Fruit fly (Drosophila melanogaster) whole organism, embryonic: Measurements from ENCODE around the gene ZnT35C.
A peak's percentile ranks its signal among the peaks of the same experiment; 100 is the strongest.

Experiments
- Blimp-1 ChIP-seq: fragments of 200-800 bp; sonication (Bioruptor generic); optimal IDR thresholded peaks from 3 replicates; lab custom pipeline; 2018; ENCODE audit warnings: missing biosample characterization, missing genetic modification characterization, mild to moderate bottlenecking, moderate library complexity, missing genetic modification reagents
- CG10959 ChIP-seq: fragments of 200-800 bp; sonication (Bioruptor generic); IDR thresholded peaks from 2 replicates; pipeline ENCODE4 v1.3.6; 2022; ENCODE audit warnings: missing biosample characterization, missing genetic modification characterization
- CG11247 ChIP-seq: fragments of 200-800 bp; sonication (Bioruptor generic); IDR thresholded peaks from 2 replicates; pipeline ENCODE4 v1.3.6; 2022; ENCODE audit warnings: missing biosample characterization, missing genetic modification characterization
- CG12155 ChIP-seq: fragments of 200-800 bp; sonication (Bioruptor generic); optimal IDR thresholded peaks from 3 replicates; lab custom pipeline; 2016; ENCODE audit warnings: missing biosample characterization, missing genetic modification characterization
- CG12299 ChIP-seq: fragments of 200-800 bp; sonication (Bioruptor generic); optimal IDR thresholded peaks from 2 replicates; lab custom pipeline; 2018; ENCODE audit warnings: missing biosample characterization, mild to moderate bottlenecking, missing genetic modification characterization
- CG15073 ChIP-seq: fragments of 200-800 bp; sonication (Bioruptor generic); optimal IDR thresholded peaks from 2 replicates; lab custom pipeline; 2016; ENCODE audit warnings: missing biosample characterization, missing genetic modification characterization
- CG16815 ChIP-seq: fragments of 200-800 bp; sonication (Bioruptor generic); optimal IDR thresholded peaks from 3 replicates; lab custom pipeline; 2017; ENCODE audit warnings: missing biosample characterization, mild to moderate bottlenecking, missing genetic modification characterization
- CG17328 ChIP-seq: fragments of 200-800 bp; sonication (Bioruptor generic); IDR thresholded peaks from 2 replicates; pipeline ENCODE4 v1.3.6; 2022; ENCODE audit warnings: missing biosample characterization, missing genetic modification characterization
- CG1792 ChIP-seq: fragments of 200-800 bp; sonication (Bioruptor generic); optimal IDR thresholded peaks from 2 replicates; lab custom pipeline; 2016; ENCODE audit warnings: missing biosample characterization, missing genetic modification characterization
- CG4404 ChIP-seq: fragments of 200-800 bp; sonication (Bioruptor generic); IDR thresholded peaks from 2 replicates; pipeline ENCODE4 v1.3.6; 2022; ENCODE audit warnings: missing biosample characterization, missing genetic modification characterization
- CG6689 ChIP-seq: fragments of 200-800 bp; sonication (Bioruptor generic); IDR thresholded peaks from 2 replicates; pipeline ENCODE4 v1.3.6; 2022; ENCODE audit warnings: missing biosample characterization, missing genetic modification characterization
- CG7271 ChIP-seq: fragments of 200-800 bp; sonication (Bioruptor generic); optimal IDR thresholded peaks from 2 replicates; lab custom pipeline; 2018; ENCODE audit warnings: missing biosample characterization, mild to moderate bottlenecking, missing genetic modification characterization, moderate library complexity
- CG8359 ChIP-seq: fragments of 200-800 bp; sonication (Bioruptor generic); optimal IDR thresholded peaks from 2 replicates; lab custom pipeline; 2017; ENCODE audit warnings: missing biosample characterization, mild to moderate bottlenecking, missing genetic modification characterization, borderline replicate concordance
- CG8924 ChIP-seq: fragments of 200-800 bp; optimal IDR thresholded peaks from 3 replicates; lab custom pipeline; 2019; ENCODE audit warnings: missing biosample characterization, mild to moderate bottlenecking, missing genetic modification characterization, moderate library complexity
- CG9609 ChIP-seq: fragments of 200-800 bp; sonication (Bioruptor generic); optimal IDR thresholded peaks from 3 replicates; lab custom pipeline; 2016; ENCODE audit warnings: missing biosample characterization, missing genetic modification characterization
- CG9727 ChIP-seq: fragments of 200-800 bp; sonication (Bioruptor generic); optimal IDR thresholded peaks from 3 replicates; lab custom pipeline; 2017; ENCODE audit warnings: missing biosample characterization, mild to moderate bottlenecking, missing genetic modification characterization
- Dbx ChIP-seq: fragments of 200-800 bp; sonication (Bioruptor generic); IDR thresholded peaks from 3 replicates; pipeline ENCODE4 v1.3.6; 2022; ENCODE audit warnings: missing biosample characterization, missing genetic modification characterization
- Drgx ChIP-seq: fragments of 200-800 bp; sonication (Bioruptor generic); IDR thresholded peaks from 2 replicates; pipeline ENCODE4 v1.3.6; 2022; ENCODE audit warnings: missing biosample characterization, missing genetic modification characterization
- E2f2 ChIP-seq: fragments of 200-800 bp; sonication (Bioruptor generic); IDR thresholded peaks from 2 replicates; pipeline ENCODE4 v1.3.6; 2022; ENCODE audit warnings: missing biosample characterization, missing genetic modification characterization
- Fer1 ChIP-seq: fragments of 200-800 bp; sonication (Bioruptor generic); optimal IDR thresholded peaks from 2 replicates; lab custom pipeline; 2017; ENCODE audit warnings: missing biosample characterization, mild to moderate bottlenecking, missing genetic modification characterization
- Gsc ChIP-seq: fragments of 200-800 bp; sonication (Bioruptor generic); IDR thresholded peaks from 2 replicates; pipeline ENCODE4 v1.3.6; 2022; ENCODE audit warnings: missing biosample characterization, missing genetic modification characterization
- Hr78 ChIP-seq, 2 experiments: fragments of 200-800 bp in 1 of 2; fragments of >200 bp in 1 of 2; sonication (Bioruptor generic) in 1 of 2; optimal IDR thresholded peaks; 2 replicates each; lab custom pipeline; 2017 to 2019; ENCODE audit warnings: missing biosample characterization in 2 of 2, missing genetic modification characterization in 2 of 2, mild to moderate bottlenecking in 1 of 2, moderate library complexity in 1 of 2
- Jarid2 ChIP-seq: fragments of 200-800 bp; sonication (Bioruptor generic); optimal IDR thresholded peaks from 3 replicates; lab custom pipeline; 2017; ENCODE audit warnings: mild to moderate bottlenecking, missing biosample characterization, missing genetic modification reagents, missing genetic modification characterization
- Poxn ChIP-seq: fragments of 200-800 bp; sonication (Bioruptor generic); IDR thresholded peaks from 2 replicates; pipeline ENCODE4 v1.3.6; 2022; ENCODE audit warnings: missing biosample characterization, missing genetic modification characterization
- Side ChIP-seq: fragments of 200-800 bp; sonication (Bioruptor generic); optimal IDR thresholded peaks from 2 replicates; lab custom pipeline; 2016; ENCODE audit warnings: missing biosample characterization, missing genetic modification characterization
- Sin3A ChIP-seq: fragments of >200 bp; optimal IDR thresholded peaks from 2 replicates; lab custom pipeline; 2018
- Sox102F ChIP-seq: fragments of 200-800 bp; sonication (Bioruptor generic); optimal IDR thresholded peaks from 2 replicates; lab custom pipeline; 2018; ENCODE audit warnings: missing biosample characterization, mild to moderate bottlenecking, missing genetic modification characterization, moderate library complexity
- Xrp1 ChIP-seq: fragments of 200-800 bp; sonication (Bioruptor generic); IDR thresholded peaks from 2 replicates; pipeline ENCODE4 v1.3.6; 2022; ENCODE audit warnings: missing biosample characterization, missing genetic modification characterization
- ase ChIP-seq: fragments of 200-800 bp; sonication (Bioruptor generic); IDR thresholded peaks from 3 replicates; pipeline ENCODE4 v1.3.6; 2022; ENCODE audit warnings: missing biosample characterization, missing genetic modification characterization
- bab2 ChIP-seq: fragments of 200-800 bp; sonication (Bioruptor generic); optimal IDR thresholded peaks from 2 replicates; lab custom pipeline; 2016; ENCODE audit warnings: missing biosample characterization, missing genetic modification characterization
- bsh ChIP-seq, 2 experiments: fragments of 200-800 bp; sonication (Bioruptor generic); optimal IDR thresholded peaks; 2 replicates each; lab custom pipeline; 2017 to 2018; ENCODE audit warnings: mild to moderate bottlenecking in 2 of 2, missing biosample characterization in 2 of 2, missing genetic modification characterization in 2 of 2, moderate library complexity in 1 of 2
- cas ChIP-seq: fragments of 200-800 bp; sonication (Bioruptor generic); IDR thresholded peaks from 2 replicates; pipeline ENCODE4 v1.3.6; 2022; ENCODE audit warnings: missing biosample characterization, missing genetic modification characterization
- cato ChIP-seq: fragments of 200-800 bp; sonication (Bioruptor generic); optimal IDR thresholded peaks from 2 replicates; lab custom pipeline; 2016; ENCODE audit warnings: missing biosample characterization, missing genetic modification characterization, borderline replicate concordance
- cg ChIP-seq: fragments of 200-800 bp; sonication (Bioruptor generic); optimal IDR thresholded peaks from 3 replicates; lab custom pipeline; 2019; ENCODE audit warnings: missing biosample characterization, mild to moderate bottlenecking, missing genetic modification characterization, moderate library complexity
- chn ChIP-seq: fragments of 200-800 bp; sonication (Bioruptor generic); optimal IDR thresholded peaks from 2 replicates; lab custom pipeline; 2016; ENCODE audit warnings: missing biosample characterization, missing genetic modification characterization
- croc ChIP-seq: fragments of 200-800 bp; sonication (Bioruptor generic); conservative IDR thresholded peaks from 3 replicates; pipeline ENCODE4 v1.3.6; 2022; ENCODE audit warnings: missing biosample characterization, missing genetic modification characterization
- emc ChIP-seq: fragments of 200-800 bp; sonication (Bioruptor generic); optimal IDR thresholded peaks from 2 replicates; lab custom pipeline; 2016; ENCODE audit warnings: missing biosample characterization, missing genetic modification characterization
- gem ChIP-seq: fragments of 200-800 bp; sonication (Bioruptor generic); optimal IDR thresholded peaks from 2 replicates; lab custom pipeline; 2019; ENCODE audit warnings: missing biosample characterization, mild to moderate bottlenecking, missing genetic modification characterization, moderate library complexity
- gfzf ChIP-seq: fragments of 200-800 bp; sonication (Bioruptor generic); optimal IDR thresholded peaks from 2 replicates; lab custom pipeline; 2016; ENCODE audit warnings: missing biosample characterization, mild to moderate bottlenecking, missing genetic modification characterization, moderate library complexity
- kah ChIP-seq: fragments of 200-800 bp; sonication (Bioruptor generic); optimal IDR thresholded peaks from 2 replicates; lab custom pipeline; 2018; ENCODE audit warnings: missing biosample characterization, mild to moderate bottlenecking, missing genetic modification characterization
- knrl ChIP-seq: fragments of 200-800 bp; sonication (Bioruptor generic); IDR thresholded peaks from 3 replicates; pipeline ENCODE4 v1.3.6; 2022; ENCODE audit warnings: missing biosample characterization, missing genetic modification characterization; ENCODE audit not compliant: partially characterized antibody
- mld ChIP-seq: fragments of 200-800 bp; sonication (Bioruptor generic); IDR thresholded peaks from 3 replicates; pipeline ENCODE4 v1.3.6; 2022; ENCODE audit warnings: missing biosample characterization, missing genetic modification characterization; ENCODE audit not compliant: partially characterized antibody
- nerfin-2 ChIP-seq: fragments of 200-800 bp; sonication (Bioruptor generic); IDR thresholded peaks from 2 replicates; pipeline ENCODE4 v1.3.6; 2022; ENCODE audit warnings: missing biosample characterization, missing genetic modification characterization; ENCODE audit not compliant: partially characterized antibody
- nmo ChIP-seq: fragments of 200-800 bp; sonication (Bioruptor generic); optimal IDR thresholded peaks from 2 replicates; lab custom pipeline; 2018; ENCODE audit warnings: missing biosample characterization, mild to moderate bottlenecking, missing genetic modification characterization, moderate library complexity
- prd ChIP-seq, 3 experiments: fragments of >200 bp in 2 of 3; fragments of 200-800 bp in 1 of 3; sonication (Bioruptor generic) in 1 of 3; optimal IDR thresholded peaks in 2 of 3; IDR thresholded peaks in 1 of 3; 2 replicates in 2 of 3; 3 replicates in 1 of 3; pipeline versions ENCODE4 v1.3.6 to Lab custom; 2017 to 2022; ENCODE audit warnings: missing biosample characterization in 1 of 3, missing genetic modification characterization in 1 of 3
- pum ChIP-seq: fragments of 200-800 bp; sonication (Bioruptor generic); optimal IDR thresholded peaks from 2 replicates; lab custom pipeline; 2016; ENCODE audit warnings: missing biosample characterization, missing genetic modification characterization
- schlank ChIP-seq: fragments of 200-800 bp; sonication (Bioruptor generic); optimal IDR thresholded peaks from 2 replicates; lab custom pipeline; 2018; ENCODE audit warnings: missing biosample characterization, mild to moderate bottlenecking, missing genetic modification characterization
- sr ChIP-seq: fragments of 200-800 bp; sonication (Bioruptor generic); IDR thresholded peaks from 3 replicates; pipeline ENCODE4 v1.3.6; 2022; ENCODE audit warnings: missing biosample characterization, missing genetic modification characterization
- vvl ChIP-seq: fragments of 200-800 bp; sonication (Bioruptor generic); IDR thresholded peaks from 2 replicates; pipeline ENCODE4 v1.3.6; 2022; ENCODE audit warnings: missing biosample characterization, missing genetic modification characterization
- zf30C ChIP-seq: fragments of 200-800 bp; sonication (Bioruptor generic); optimal IDR thresholded peaks from 3 replicates; lab custom pipeline; 2018; ENCODE audit warnings: missing biosample characterization, mild to moderate bottlenecking, missing genetic modification characterization

ZnT35C gene

dm6 chr2L:15275794-15276193 is 28.3 kb upstream of the ZnT35C start (continued):
- TF ChIP-seq CG12155 (no peak), sr (no peak), CG15073 (GFP tag; lab: Kevin White, UChicago) (no peak), CG11247 (GFP tag; lab: Robert Waterston, UW) (no peak), CG12299 (no peak), vvl (GFP tag; lab: Robert Waterston, UW) (no peak), knrl (GFP tag; lab: Robert Waterston, UW) (no peak), CG9609 (GFP tag; lab: Kevin White, UChicago) (no peak), zf30C (GFP tag; lab: Kevin White, UChicago) (no peak), CG8359 (GFP tag; lab: Kevin White, UChicago) (no peak), Gsc (0 out of 2 replicates have a peak, but pooled peaks have one; percentile 9), Sox102F (GFP tag; lab: Kevin White, UChicago) (peak; percentile 4), Blimp-1 (peak; percentile 33), Drgx (GFP tag; lab: Robert Waterston, UW) (0 out of 2 replicates have a peak, but pooled peaks have one; percentile 22), CG16815 (GFP tag; lab: Kevin White, UChicago) (no peak), prd (optimal IDR thresholded peaks at IDR 0.05; lab: Kevin White, UChicago) (no peak), prd (GFP tag; IDR thresholded peaks at IDR 0.05; lab: Robert Waterston, UW) (peak; percentile 67), emc (no peak), mld (GFP tag; lab: Robert Waterston, UW) (no peak), CG6689 (GFP tag; lab: Robert Waterston, UW) (peak; percentile 31; the same call in 1 of the 2 replicates), Sin3A (lab: Kevin White, UChicago) (no peak), nmo (GFP tag; lab: Kevin White, UChicago) (no peak), E2f2 (GFP tag; lab: Robert Waterston, UW) (no peak), CG4404 (GFP tag; lab: Robert Waterston, UW) (peak; percentile 46; the same call in 1 of the 2 replicates), cas (GFP tag; lab: Robert Waterston, UW) (no peak), gfzf (GFP tag; lab: Kevin White, UChicago) (no peak), bsh (GFP tag; optimal IDR thresholded peaks at IDR 0.05; lab: Kevin White, UChicago) (peak in 1 of 2 experiments; percentile 46), Side (GFP tag; lab: Kevin White, UChicago) (no peak), nerfin-2 (GFP tag; lab: Robert Waterston, UW) (no peak), Poxn (GFP tag; lab: Robert Waterston, UW) (no peak), Jarid2 (GFP tag; lab: Kevin White, UChicago) (no peak), Fer1 (no peak), ase (GFP tag; lab: Robert Waterston, UW) (no peak), schlank (tag; lab: Kevin White, UChicago) (no peak), CG7271 (no peak), gem (tag; lab: Kevin White, UChicago) (peak; percentile 26), chn (no peak), cato (GFP tag; lab: Kevin White, UChicago) (no peak), CG1792 (GFP tag; lab: Kevin White, UChicago) (no peak), bab2 (no peak), CG8924 (no peak), CG9727 (GFP tag; lab: Kevin White, UChicago) (peak; percentile 16), Xrp1 (GFP tag; lab: Robert Waterston, UW) (peak; percentile 41; the same call in 1 of the 2 replicates), Dbx (GFP tag; lab: Robert Waterston, UW) (no peak), croc (GFP tag; lab: Robert Waterston, UW) (no peak), kah (no peak), pum (no peak), cg (GFP tag; lab: Kevin White, UChicago) (no peak), CG10959 (GFP tag; lab: Robert Waterston, UW) (peak; percentile 53; the same call in 1 of the 2 replicates), Hr78 (GFP tag; optimal IDR thresholded peaks at IDR 0.05; lab: Kevin White, UChicago) (no peak), CG17328 (GFP tag; lab: Robert Waterston, UW) (0 out of 2 replicates have a peak, but pooled peaks have one; percentile 33)
